In genomic region chr2L:18481064-18481463, dm6 we compare ENCODE assay signal across 1 fruit fly cellular context.
A peak's percentile ranks its signal among the peaks of the same experiment; 100 is the strongest.
TF ChIP-seq lines count a peak whose summit lies in the region.

No protein-coding gene starts in this region.

TF ChIP-seq in whole organism, embryonic, 481 proteins besides CTCF, POLR2A, EP300 and RAD21 (continued from another document):
- TF ChIP-seq Myb (GFP tag; optimal IDR thresholded peaks at IDR 0.05; lab: Kevin White, UChicago) (no peak), CG1792 (GFP tag; optimal IDR thresholded peaks at IDR 0.05; lab: Kevin White, UChicago) (no peak), ewg (GFP tag; optimal IDR thresholded peaks at IDR 0.05; lab: Kevin White, UChicago) (no peak), B-H1 (GFP tag; IDR thresholded peaks at IDR 0.05; lab: Robert Waterston, UW) (no peak), sr (GFP tag; IDR thresholded peaks at IDR 0.05; lab: Robert Waterston, UW) (no peak), MTF-1 (GFP tag; optimal IDR thresholded peaks at IDR 0.05; lab: Kevin White, UChicago; ENCODE audit: borderline replicate concordance) (no peak), Mad (GFP tag; optimal IDR thresholded peaks at IDR 0.05; lab: Kevin White, UChicago) (no peak), ato (GFP tag; IDR thresholded peaks at IDR 0.05; lab: Robert Waterston, UW; ENCODE audit: partially characterized antibody) (no peak), trem (tag; optimal IDR thresholded peaks at IDR 0.05; lab: Kevin White, UChicago) (no peak), Fer3 (tag; optimal IDR thresholded peaks at IDR 0.05; lab: Kevin White, UChicago) (peak; percentile 35), hth (optimal IDR thresholded peaks at IDR 0.05; lab: Kevin White, UChicago) (no peak), Bgb (GFP tag; IDR thresholded peaks at IDR 0.05; lab: Robert Waterston, UW; ENCODE audit: partially characterized antibody) (no peak), bab2 (GFP tag; optimal IDR thresholded peaks at IDR 0.05; lab: Kevin White, UChicago) (no peak), pum (GFP tag; optimal IDR thresholded peaks at IDR 0.05; lab: Kevin White, UChicago) (no peak), Dfd (GFP tag; optimal IDR thresholded peaks at IDR 0.05; lab: Kevin White, UChicago) (no peak), CG12769 (tag; optimal IDR thresholded peaks at IDR 0.05; lab: Kevin White, UChicago) (no peak), NC2α (GFP tag; optimal IDR thresholded peaks at IDR 0.05; lab: Kevin White, UChicago) (no peak), aop (GFP tag; IDR thresholded peaks at IDR 0.05; lab: Robert Waterston, UW) (no peak), slp2 (GFP tag; optimal IDR thresholded peaks at IDR 0.05; lab: Kevin White, UChicago) (no peak), eve (GFP tag; optimal IDR thresholded peaks at IDR 0.05; lab: Kevin White, UChicago) (peak in 1 of 2 experiments; percentile 55), D19A (tag; optimal IDR thresholded peaks at IDR 0.05; lab: Kevin White, UChicago) (no peak), kay (GFP tag; optimal IDR thresholded peaks at IDR 0.05; lab: Kevin White, UChicago) (no peak), bcd (GFP tag; optimal IDR thresholded peaks at IDR 0.05; lab: Kevin White, UChicago) (no peak), Atf6 (GFP tag; IDR thresholded peaks at IDR 0.05; lab: Robert Waterston, UW) (peak; percentile 44; the same call in 1 of the 2 replicates), Vsx1 (GFP tag; optimal IDR thresholded peaks at IDR 0.05; lab: Kevin White, UChicago) (peak; percentile 30), Poxn (GFP tag; IDR thresholded peaks at IDR 0.05; lab: Robert Waterston, UW) (no peak), jigr1 (GFP tag; IDR thresholded peaks at IDR 0.05; lab: Robert Waterston, UW) (no peak), Dref (GFP tag; IDR thresholded peaks at IDR 0.05; lab: Robert Waterston, UW) (no peak), CG11085 (GFP tag; IDR thresholded peaks at IDR 0.05; lab: Robert Waterston, UW) (no peak), caup (GFP tag; optimal IDR thresholded peaks at IDR 0.05; lab: Kevin White, UChicago; ENCODE audit: severe bottlenecking) (peak; percentile 20), CG8944 (GFP tag; optimal IDR thresholded peaks at IDR 0.05; lab: Kevin White, UChicago) (no peak), CG3281 (GFP tag; optimal IDR thresholded peaks at IDR 0.05; lab: Kevin White, UChicago) (peak; percentile 18), CG18262 (tag; optimal IDR thresholded peaks at IDR 0.05; lab: Kevin White, UChicago) (no peak), Lhr (GFP tag; optimal IDR thresholded peaks at IDR 0.05; lab: Kevin White, UChicago) (no peak), Bdp1 (GFP tag; optimal IDR thresholded peaks at IDR 0.05; lab: Kevin White, UChicago) (no peak), CG7839 (tag; optimal IDR thresholded peaks at IDR 0.05; lab: Kevin White, UChicago) (peak; percentile 23), CG11696 (GFP tag; IDR thresholded peaks at IDR 0.05; lab: Robert Waterston, UW) (no peak), sqz (GFP tag; optimal IDR thresholded peaks at IDR 0.05; lab: Kevin White, UChicago) (no peak), fu2 (GFP tag; optimal IDR thresholded peaks at IDR 0.05; lab: Kevin White, UChicago) (no peak), wdn (GFP tag; IDR thresholded peaks at IDR 0.05; lab: Robert Waterston, UW) (no peak), gsb (GFP tag; IDR thresholded peaks at IDR 0.05; lab: Robert Waterston, UW) (no peak), Med (GFP tag; lab: Kevin White, UChicago) (no peak), CG16779 (GFP tag; IDR thresholded peaks at IDR 0.05; lab: Robert Waterston, UW) (no peak), Mes4 (GFP tag; optimal IDR thresholded peaks at IDR 0.05; lab: Kevin White, UChicago) (no peak), Hsf (GFP tag; optimal IDR thresholded peaks at IDR 0.05; lab: Kevin White, UChicago) (no peak), zen2 (GFP tag; IDR thresholded peaks at IDR 0.05; lab: Robert Waterston, UW; ENCODE audit: partially characterized antibody) (no peak), CG33557 (GFP tag; optimal IDR thresholded peaks at IDR 0.05; lab: Kevin White, UChicago) (no peak), CG8765 (GFP tag; IDR thresholded peaks at IDR 0.05; lab: Robert Waterston, UW) (no peak), tap (tag; optimal IDR thresholded peaks at IDR 0.05; lab: Kevin White, UChicago) (no peak), esg (GFP tag; conservative IDR thresholded peaks at IDR 0.05; lab: Robert Waterston, UW) (no peak), danr (GFP tag; IDR thresholded peaks at IDR 0.05; lab: Robert Waterston, UW) (no peak), CG4404 (GFP tag; IDR thresholded peaks at IDR 0.05; lab: Robert Waterston, UW) (no peak), Tbp (GFP tag; optimal IDR thresholded peaks at IDR 0.05; lab: Kevin White, UChicago) (no peak), h (optimal IDR thresholded peaks at IDR 0.05; lab: Kevin White, UChicago) (no peak), H2.0 (GFP tag; IDR thresholded peaks at IDR 0.05; lab: Robert Waterston, UW) (no peak), pros (GFP tag; optimal IDR thresholded peaks at IDR 0.05; lab: Kevin White, UChicago) (no peak), CG10147 (GFP tag; optimal IDR thresholded peaks at IDR 0.05; lab: Kevin White, UChicago) (no peak), klu (GFP tag; IDR thresholded peaks at IDR 0.05; lab: Robert Waterston, UW) (no peak), CG17568 (GFP tag; optimal IDR thresholded peaks at IDR 0.05; lab: Kevin White, UChicago) (peak; percentile 0), CG8388 (GFP tag; optimal IDR thresholded peaks at IDR 0.05; lab: Kevin White, UChicago) (no peak), gem (tag; optimal IDR thresholded peaks at IDR 0.05; lab: Kevin White, UChicago) (peak; percentile 36), abd-A (tag; optimal IDR thresholded peaks at IDR 0.05; lab: Kevin White, UChicago) (no peak), cwo (GFP tag; optimal IDR thresholded peaks at IDR 0.05; lab: Kevin White, UChicago) (no peak), CG18599 (GFP tag; optimal IDR thresholded peaks at IDR 0.05; lab: Kevin White, UChicago) (peak; percentile 38), CG34376 (GFP tag; optimal IDR thresholded peaks at IDR 0.05; lab: Kevin White, UChicago) (no peak), ac (GFP tag; optimal IDR thresholded peaks at IDR 0.05; lab: Kevin White, UChicago) (no peak), br (optimal IDR thresholded peaks at IDR 0.05; lab: Kevin White, UChicago) (no peak)
TF ChIP-seq in whole organism, embryonic: peak in this region for 24.
